Worm (Caenorhabditis elegans) whole organism, L1 larva: ENCODE data around the gene T13F3.8.

Source experiments
- aha-1 ChIP-seq: fragments of 150-350 bp; optimal IDR thresholded peaks from 2 replicates; lab custom pipeline; 2014; ENCODE audit warnings: missing biosample characterization, missing genetic modification characterization
- alr-1 ChIP-seq: fragments of 200-800 bp; sonication (Bioruptor generic); optimal IDR thresholded peaks from 2 replicates; lab custom pipeline; 2018; ENCODE audit warnings: borderline replicate concordance, mild to moderate bottlenecking, missing genetic modification characterization, missing compliant biosample characterization
- dsc-1 ChIP-seq: sonication (generic microtip); optimal IDR thresholded peaks from 2 replicates; lab custom pipeline; 2016; ENCODE audit warnings: mild to moderate bottlenecking, missing genetic modification characterization, missing compliant biosample characterization
- irx-1 ChIP-seq: sonication (generic microtip); optimal IDR thresholded peaks from 2 replicates; lab custom pipeline; 2016; ENCODE audit warnings: missing genetic modification characterization, missing compliant biosample characterization
- mef-2 ChIP-seq: fragments of 150-350 bp; optimal IDR thresholded peaks from 2 replicates; lab custom pipeline; 2014; ENCODE audit warnings: missing biosample characterization, missing genetic modification characterization
- nhr-237 ChIP-seq: fragments of 150-350 bp; optimal IDR thresholded peaks from 2 replicates; lab custom pipeline; 2014; ENCODE audit warnings: missing biosample characterization, missing genetic modification characterization
- pqm-1 ChIP-seq: sonication (generic microtip); optimal IDR thresholded peaks from 3 replicates; lab custom pipeline; 2017; ENCODE audit warnings: missing biosample characterization, missing genetic modification characterization
- unc-62 ChIP-seq: fragments of 150-350 bp; optimal IDR thresholded peaks from 2 replicates; lab custom pipeline; 2014; ENCODE audit warnings: missing biosample characterization, missing genetic modification reagents, missing genetic modification characterization

ce11 chrV:16220020-16220419, 49.6 kb upstream of the T13F3.8 start:
- TF ChIP-seq mef-2 (tag; lab: Kevin White, UChicago) (no peak), pqm-1 (tag; lab: Kevin White, UChicago) (no peak), aha-1 (tag; lab: Kevin White, UChicago) (no peak), alr-1 (tag; lab: Kevin White, UChicago) (no peak), irx-1 (tag; lab: Kevin White, UChicago) (no peak), dsc-1 (no peak), nhr-237 (tag; lab: Kevin White, UChicago) (no peak), unc-62 (GFP tag; lab: Kevin White, UChicago) (no peak)
